Fruit fly (Drosophila melanogaster) whole organism, pupa: Measurements from ENCODE around the gene CAH4.
A peak's percentile ranks its signal among the peaks of the same experiment; 100 is the strongest.

Experiments
- CG10348 ChIP-seq: fragments of 200-800 bp; sonication (Bioruptor generic); IDR thresholded peaks from 2 replicates; pipeline ENCODE4 v1.3.6; 2022; ENCODE audit warnings: missing biosample characterization, missing genetic modification characterization
- CG12605 ChIP-seq: fragments of 200-800 bp; sonication (Bioruptor generic); IDR thresholded peaks from 2 replicates; pipeline ENCODE4 v1.3.6; 2022; ENCODE audit warnings: missing biosample characterization, missing genetic modification characterization
- CG13204 ChIP-seq: fragments of 200-800 bp; sonication (Bioruptor generic); optimal IDR thresholded peaks from 2 replicates; lab custom pipeline; 2018; ENCODE audit warnings: missing biosample characterization, mild to moderate bottlenecking, missing genetic modification characterization, moderate library complexity
- CG14655 ChIP-seq: fragments of 200-800 bp; sonication (Bioruptor generic); optimal IDR thresholded peaks from 3 replicates; lab custom pipeline; 2017; ENCODE audit warnings: mild to moderate bottlenecking, missing biosample characterization, missing genetic modification reagents, missing genetic modification characterization
- CG15710 ChIP-seq: fragments of 200-800 bp; sonication (Bioruptor generic); optimal IDR thresholded peaks from 2 replicates; lab custom pipeline; 2018; ENCODE audit warnings: missing biosample characterization, mild to moderate bottlenecking, missing genetic modification characterization, moderate library complexity
- CG17806 ChIP-seq: fragments of 200-800 bp; sonication (Bioruptor generic); optimal IDR thresholded peaks from 2 replicates; lab custom pipeline; 2018; ENCODE audit warnings: missing biosample characterization, mild to moderate bottlenecking, missing genetic modification characterization, moderate library complexity
- CG32121 ChIP-seq: fragments of 200-800 bp; sonication (Bioruptor generic); IDR thresholded peaks from 2 replicates; pipeline ENCODE4 v1.3.6; 2022; ENCODE audit warnings: missing biosample characterization, missing genetic modification characterization
- CG34367 ChIP-seq: fragments of 200-800 bp; sonication (Bioruptor generic); optimal IDR thresholded peaks from 2 replicates; lab custom pipeline; 2018; ENCODE audit warnings: missing biosample characterization, mild to moderate bottlenecking, missing genetic modification characterization
- CG4496 ChIP-seq: fragments of 200-800 bp; sonication (Bioruptor generic); IDR thresholded peaks from 3 replicates; pipeline ENCODE4 v1.3.6; 2022; ENCODE audit warnings: missing biosample characterization, missing genetic modification characterization
- CG8159 ChIP-seq: fragments of 200-800 bp; sonication (Bioruptor generic); optimal IDR thresholded peaks from 3 replicates; lab custom pipeline; 2018; ENCODE audit warnings: missing biosample characterization, mild to moderate bottlenecking, missing genetic modification characterization, moderate library complexity
- CG8301 ChIP-seq: fragments of 200-800 bp; sonication (Bioruptor generic); optimal IDR thresholded peaks from 2 replicates; lab custom pipeline; 2018; ENCODE audit warnings: missing biosample characterization, mild to moderate bottlenecking, missing genetic modification characterization
- CG9948 ChIP-seq: fragments of 200-800 bp; sonication (Bioruptor generic); optimal IDR thresholded peaks from 2 replicates; lab custom pipeline; 2018; ENCODE audit warnings: missing biosample characterization, mild to moderate bottlenecking, missing genetic modification characterization, moderate library complexity
- D1 ChIP-seq: fragments of 200-800 bp; sonication (Bioruptor generic); optimal IDR thresholded peaks from 2 replicates; lab custom pipeline; 2018; ENCODE audit warnings: missing biosample characterization, mild to moderate bottlenecking, missing genetic modification characterization, moderate library complexity
- EcR ChIP-seq: fragments of 200-800 bp; sonication (Bioruptor generic); optimal IDR thresholded peaks from 3 replicates; lab custom pipeline; 2019; ENCODE audit warnings: missing biosample characterization, missing genetic modification characterization, mild to moderate bottlenecking, moderate library complexity, missing genetic modification reagents
- Ets98B ChIP-seq: fragments of 200-800 bp; sonication (Bioruptor generic); IDR thresholded peaks from 2 replicates; pipeline ENCODE4 v1.3.6; 2022; ENCODE audit warnings: missing biosample characterization, missing genetic modification characterization
- Pif1A ChIP-seq: fragments of 200-800 bp; sonication (Bioruptor generic); optimal IDR thresholded peaks from 3 replicates; lab custom pipeline; 2016; ENCODE audit warnings: missing biosample characterization, missing genetic modification characterization
- Pif1B ChIP-seq: fragments of 200-800 bp; sonication (Bioruptor generic); optimal IDR thresholded peaks from 3 replicates; lab custom pipeline; 2016; ENCODE audit warnings: missing biosample characterization, missing genetic modification characterization
- Snoo ChIP-seq: fragments of 200-800 bp; sonication (Bioruptor generic); optimal IDR thresholded peaks from 3 replicates; lab custom pipeline; 2017; ENCODE audit warnings: missing biosample characterization, mild to moderate bottlenecking, missing genetic modification characterization, inconsistent platforms
- fd96Ca ChIP-seq: fragments of 200-800 bp; sonication (Bioruptor generic); IDR thresholded peaks from 3 replicates; pipeline ENCODE4 v1.3.6; 2022; ENCODE audit warnings: missing biosample characterization, missing genetic modification characterization
- gl ChIP-seq: fragments of 200-800 bp; sonication (Bioruptor generic); optimal IDR thresholded peaks from 2 replicates; lab custom pipeline; 2018; ENCODE audit warnings: missing biosample characterization, mild to moderate bottlenecking, missing genetic modification characterization
- rn ChIP-seq: fragments of 200-800 bp; sonication (Bioruptor generic); IDR thresholded peaks from 2 replicates; pipeline ENCODE4 v1.3.6; 2022; ENCODE audit warnings: missing biosample characterization, missing genetic modification characterization

CAH4 gene

DNA sequence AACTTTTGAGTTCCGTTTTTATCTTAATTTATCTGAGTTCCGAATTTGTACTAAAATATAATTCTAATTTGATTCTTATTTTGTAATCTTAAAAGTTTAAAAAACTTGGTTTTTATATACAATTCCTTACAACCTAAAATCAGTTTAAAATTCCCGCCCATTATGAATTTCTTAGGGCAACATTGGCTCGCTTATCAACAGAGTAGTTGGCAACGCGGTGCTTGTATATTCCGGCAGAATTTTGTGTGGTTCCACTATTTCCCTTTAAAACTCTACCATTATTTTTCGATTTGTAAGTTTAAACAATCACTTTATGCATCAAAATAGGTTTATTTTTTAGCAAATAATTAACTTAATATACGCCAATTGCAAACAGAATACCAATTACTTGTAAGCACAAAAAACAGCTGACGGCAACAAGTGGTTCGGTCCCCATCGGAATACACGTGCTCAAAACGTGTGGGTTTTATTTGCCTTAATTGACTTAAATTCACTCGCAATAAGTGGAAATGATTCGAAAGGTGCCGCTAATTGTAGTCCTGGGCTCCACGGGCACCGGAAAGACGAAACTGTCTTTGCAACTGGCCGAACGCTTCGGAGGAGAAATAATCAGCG is 19.6 kb upstream of the CAH4 start, which contains the start of the genes CG11089 and CG31381:
CG11089 (plus strand) TSS at position 203 of the 615 bp plus-strand sequence.
CG31381 (plus strand) TSS at position 203 of the 615 bp plus-strand sequence.
- TF ChIP-seq CG10348 (GFP tag; lab: Robert Waterston, UW) (no peak), Snoo (tag; lab: Kevin White, UChicago) (no peak), CG17806 (tag; lab: Kevin White, UChicago) (peak; percentile 13), CG14655 (GFP tag; lab: Kevin White, UChicago) (no peak), D1 (no peak), CG13204 (no peak), CG4496 (GFP tag; lab: Robert Waterston, UW) (no peak)

dm6 chr3R:24875939-24876842 is 18.8 kb upstream of the CAH4 start, which contains the start of gene CG3744:
TSS of gene CG3744 (minus strand) at chr3R:24876654.
- TF ChIP-seq CG8301 (tag; lab: Kevin White, UChicago) (peak; percentile 74), CG9948 (peak; percentile 75), gl (tag; lab: Kevin White, UChicago) (peak; percentile 8), CG12605 (peak; percentile 54; the same call in 1 of the 2 replicates), CG15710 (peak; percentile 81), Snoo (tag; lab: Kevin White, UChicago) (peak; percentile 83), CG32121 (peak; percentile 90), CG14655 (GFP tag; lab: Kevin White, UChicago) (no peak), CG4496 (GFP tag; lab: Robert Waterston, UW) (peak; percentile 95), CG10348 (GFP tag; lab: Robert Waterston, UW) (peak; percentile 67), CG13204 (peak; percentile 70), CG34367 (tag; lab: Kevin White, UChicago) (peak; percentile 64), D1 (no peak), fd96Ca (peak; percentile 93), EcR (no peak), Ets98B (GFP tag; lab: Robert Waterston, UW) (peak; percentile 94), CG8159 (peak; percentile 80), CG17806 (tag; lab: Kevin White, UChicago) (peak; percentile 81), rn (GFP tag; lab: Robert Waterston, UW) (peak; percentile 76), Pif1A (GFP tag; lab: Kevin White, UChicago) (no peak), Pif1B (GFP tag; lab: Kevin White, UChicago) (peak; percentile 66)

- TF ChIP-seq Pif1A (GFP tag; lab: Kevin White, UChicago) = no peak
- TF ChIP-seq CG13204 = peak; percentile 14
- TF ChIP-seq CG9948 = no peak
- no peak for TF ChIP-seq CG8159
- TF ChIP-seq CG17806 (tag; lab: Kevin White, UChicago) = no peak
- no peak for TF ChIP-seq fd96Ca
- TF ChIP-seq CG12605 = no peak
- TF ChIP-seq CG8301 (tag; lab: Kevin White, UChicago) = no peak
- TF ChIP-seq rn (GFP tag; lab: Robert Waterston, UW) = no peak
- no peak for TF ChIP-seq CG32121
- TF ChIP-seq CG4496 (GFP tag; lab: Robert Waterston, UW) = no peak
- no peak for TF ChIP-seq Ets98B (GFP tag; lab: Robert Waterston, UW)
- TF ChIP-seq CG14655 (GFP tag; lab: Kevin White, UChicago) = no peak
- no peak for TF ChIP-seq D1
- no peak for TF ChIP-seq CG10348 (GFP tag; lab: Robert Waterston, UW)
- TF ChIP-seq Pif1B (GFP tag; lab: Kevin White, UChicago) = no peak
- TF ChIP-seq gl (tag; lab: Kevin White, UChicago) = peak; percentile 10
- TF ChIP-seq Snoo (tag; lab: Kevin White, UChicago) = peak; percentile 33
- TF ChIP-seq CG34367 (tag; lab: Kevin White, UChicago) = no peak
- TF ChIP-seq CG15710 = no peak
- TF ChIP-seq EcR = peak; percentile 2
Observed at dm6 chr3R:24870389-24871048, 13.2 kb upstream of the CAH4 start, which contains the start of gene CycB3. TSS of gene CycB3 (minus strand) at chr3R:24870816.

DNA sequence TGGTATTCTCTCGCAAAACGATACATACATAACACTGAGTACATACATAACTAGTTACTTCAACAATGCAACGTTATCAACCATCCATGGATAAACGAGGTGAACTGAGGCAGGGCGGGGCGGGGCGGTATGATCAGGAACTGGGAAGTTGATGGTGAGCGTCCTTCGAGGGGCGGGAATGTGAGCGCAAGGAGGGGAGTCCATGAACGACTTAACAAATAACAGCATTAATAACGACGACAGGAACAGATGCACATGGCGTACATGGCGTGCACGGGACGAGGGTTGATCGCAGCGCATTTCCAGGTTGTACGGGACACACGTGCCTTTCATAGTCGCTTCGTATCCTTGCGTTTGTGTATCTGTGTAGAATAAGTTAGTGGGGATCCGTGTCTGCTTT is 10.6 kb upstream of the CAH4 start:
- no peak for TF ChIP-seq fd96Ca

- TF ChIP-seq CG9948 (no peak), EcR (no peak), Pif1A (GFP tag; lab: Kevin White, UChicago) (no peak), gl (tag; lab: Kevin White, UChicago) (no peak), CG8159 (no peak), D1 (no peak), CG10348 (GFP tag; lab: Robert Waterston, UW) (no peak), Ets98B (GFP tag; lab: Robert Waterston, UW) (no peak), CG17806 (tag; lab: Kevin White, UChicago) (no peak), CG32121 (no peak), rn (GFP tag; lab: Robert Waterston, UW) (no peak), CG4496 (GFP tag; lab: Robert Waterston, UW) (no peak), CG13204 (no peak), CG15710 (no peak)
- TF ChIP-seq, all 21 proteins: peak for 0
Observed at dm6 chr3R:24866976-24867375, 9.6 kb upstream of the CAH4 start.
